Fruit fly (Drosophila melanogaster): ENCODE data around the gene CG8031.

Gene CG8031

dm6 chr3R:12982167-12982981, 28.7 kb downstream of the CG8031 start (continued):
- no peak for TF ChIP-seq danr (GFP tag; IDR thresholded peaks at IDR 0.05)
- peak; percentile 35; the same call in 1 of the 2 replicates for TF ChIP-seq CG14667 (GFP tag; IDR thresholded peaks at IDR 0.05)
- no peak for TF ChIP-seq CG8359 (GFP tag; optimal IDR thresholded peaks at IDR 0.05; ENCODE audit: borderline replicate concordance)
- peak; percentile 85 for TF ChIP-seq CoRest (tag; optimal IDR thresholded peaks at IDR 0.05)
- TF ChIP-seq Mrtf (GFP tag; IDR thresholded peaks at IDR 0.05): peak; percentile 50; the same call in 1 of the 3 replicates
- TF ChIP-seq Doc2 (GFP tag; IDR thresholded peaks at IDR 0.05): no peak
- no peak for TF ChIP-seq gsb-n (tag; optimal IDR thresholded peaks at IDR 0.05)
- TF ChIP-seq pros (GFP tag; optimal IDR thresholded peaks at IDR 0.05): no peak
- no peak for TF ChIP-seq Atf-2 (GFP tag; optimal IDR thresholded peaks at IDR 0.05)
- no peak for TF ChIP-seq h (optimal IDR thresholded peaks at IDR 0.05)
- peak; percentile 52 for TF ChIP-seq nerfin-1 (tag; optimal IDR thresholded peaks at IDR 0.05)
- TF ChIP-seq schlank (tag; optimal IDR thresholded peaks at IDR 0.05): peak; percentile 37
- peak; percentile 89 for TF ChIP-seq CG2678 (tag; optimal IDR thresholded peaks at IDR 0.05)
- peak; percentile 65 for TF ChIP-seq ind (GFP tag; optimal IDR thresholded peaks at IDR 0.05)
- TF ChIP-seq CG13424 (tag; optimal IDR thresholded peaks at IDR 0.05): peak; percentile 73
- peak; percentile 30 for TF ChIP-seq zen (tag; optimal IDR thresholded peaks at IDR 0.05)
- TF ChIP-seq peb (GFP tag; IDR thresholded peaks at IDR 0.05): no peak
- peak in 1 of 2 experiments; percentile 28 for TF ChIP-seq insv (GFP tag; optimal IDR thresholded peaks at IDR 0.05)
- TF ChIP-seq CG34224 (GFP tag; IDR thresholded peaks at IDR 0.05; ENCODE audit: partially characterized antibody): no peak
- no peak for TF ChIP-seq eyg (GFP tag; optimal IDR thresholded peaks at IDR 0.05)
- peak; percentile 38 for TF ChIP-seq CG14710 (tag; optimal IDR thresholded peaks at IDR 0.05)
- TF ChIP-seq Neu2 (GFP tag; optimal IDR thresholded peaks at IDR 0.05; ENCODE audit: borderline replicate concordance): no peak
- TF ChIP-seq wdn (GFP tag; IDR thresholded peaks at IDR 0.05): peak; percentile 53; the same call in 1 of the 2 replicates
- peak; percentile 40 for TF ChIP-seq Deaf1 (tag; optimal IDR thresholded peaks at IDR 0.05)
- TF ChIP-seq Blimp-1 (GFP tag; optimal IDR thresholded peaks at IDR 0.05): peak; percentile 38
- TF ChIP-seq nom (GFP tag; optimal IDR thresholded peaks at IDR 0.05): peak; percentile 58
- peak; percentile 60 for TF ChIP-seq fd96Cb (tag; optimal IDR thresholded peaks at IDR 0.05)
- TF ChIP-seq seq (GFP tag; IDR thresholded peaks at IDR 0.05): peak; percentile 76
- peak; percentile 16 for TF ChIP-seq Mad (GFP tag; optimal IDR thresholded peaks at IDR 0.05)
- no peak; the same call in 2 of the 3 replicates for TF ChIP-seq gce (GFP tag; IDR thresholded peaks at IDR 0.05)
- no peak for TF ChIP-seq gfzf (GFP tag; optimal IDR thresholded peaks at IDR 0.05)
- peak; percentile 74 for TF ChIP-seq Atf6 (GFP tag; IDR thresholded peaks at IDR 0.05)
- TF ChIP-seq CG2199 (GFP tag; IDR thresholded peaks at IDR 0.05): no peak
- no peak for TF ChIP-seq CTCF (GFP tag; optimal IDR thresholded peaks at IDR 0.05)
- peak; percentile 66 for TF ChIP-seq CG32772 (GFP tag; IDR thresholded peaks at IDR 0.05)
- peak; percentile 86 for TF ChIP-seq Meics (GFP tag; optimal IDR thresholded peaks at IDR 0.05)
- peak; percentile 32 for TF ChIP-seq tin (GFP tag; optimal IDR thresholded peaks at IDR 0.05)
- 0 out of 2 replicates have a peak, but pooled peaks have one; percentile 25 for TF ChIP-seq bbx (GFP tag; IDR thresholded peaks at IDR 0.05; ENCODE audit: partially characterized antibody)
- peak; percentile 14 for TF ChIP-seq CG12299 (tag; optimal IDR thresholded peaks at IDR 0.05)
- peak; percentile 82 for TF ChIP-seq Dek (tag; optimal IDR thresholded peaks at IDR 0.05)
- TF ChIP-seq pan (optimal IDR thresholded peaks at IDR 0.05): no peak
- TF ChIP-seq pan (GFP tag; optimal IDR thresholded peaks at IDR 0.05 in 1 of 2, IDR thresholded peaks at IDR 0.05 in 1 of 2): peak in 1 of 2 experiments; percentile 64
- no peak for TF ChIP-seq CG15479 (GFP tag; optimal IDR thresholded peaks at IDR 0.05)
- peak; percentile 74 for TF ChIP-seq tio (GFP tag; optimal IDR thresholded peaks at IDR 0.05)
- no peak for TF ChIP-seq kah (GFP tag; optimal IDR thresholded peaks at IDR 0.05)
- TF ChIP-seq CG11695 (GFP tag; IDR thresholded peaks at IDR 0.05): peak; percentile 56
- TF ChIP-seq trh (GFP tag; optimal IDR thresholded peaks at IDR 0.05): no peak
- peak; percentile 39 for TF ChIP-seq CrebB (tag; optimal IDR thresholded peaks at IDR 0.05)
- peak; percentile 36 for TF ChIP-seq CG12071 (GFP tag; optimal IDR thresholded peaks at IDR 0.05)
